Fruit fly (Drosophila melanogaster): ENCODE measurements around the gene CG34309.

CG34309 gene

DNA sequence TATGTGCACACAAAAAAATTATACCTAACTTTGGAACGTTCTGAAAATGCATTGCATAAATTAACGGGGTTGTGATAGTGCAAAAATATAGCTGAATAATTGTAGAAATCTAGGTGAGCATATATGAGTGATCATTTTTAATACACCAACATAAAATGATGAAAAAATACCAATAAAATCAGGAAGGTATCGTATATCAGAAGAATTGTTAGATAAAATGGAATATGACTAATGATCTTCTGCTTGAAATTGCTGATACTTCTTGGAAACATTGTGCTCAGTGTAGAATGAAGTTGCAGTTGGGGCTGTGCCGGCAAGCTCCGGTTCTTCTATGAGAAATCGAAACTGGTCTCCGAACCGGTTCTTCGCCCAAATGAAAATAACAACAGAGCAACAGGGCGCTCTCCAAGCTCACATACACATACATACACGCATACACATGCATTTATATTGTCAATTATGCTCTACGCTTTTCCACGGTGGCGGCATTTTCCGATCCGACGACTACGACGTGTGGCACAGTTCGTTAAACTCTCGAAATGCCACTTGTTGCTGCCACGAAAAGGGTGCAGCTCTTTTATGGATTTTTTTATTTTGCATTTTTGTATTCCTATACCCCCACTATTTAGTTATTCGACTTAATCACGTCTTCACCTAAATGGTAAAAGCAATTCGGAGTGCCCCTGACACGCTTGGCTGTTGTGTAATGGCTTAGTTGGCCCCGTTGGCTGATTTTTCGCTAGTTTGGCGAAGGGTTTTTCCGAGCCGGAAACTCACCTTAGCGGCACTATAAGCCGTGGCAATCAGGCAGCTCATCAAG lies 28.7 kb downstream of the CG34309 start (continued):
- TF ChIP-seq Blimp-1 (GFP tag; optimal IDR thresholded peaks at IDR 0.05) (peak; percentile 91), CG8632 (GFP tag; optimal IDR thresholded peaks at IDR 0.05) (peak; percentile 96), CG16779 (tag; optimal IDR thresholded peaks at IDR 0.05) (peak; percentile 90), CG11902 (GFP tag; optimal IDR thresholded peaks at IDR 0.05) (peak; percentile 81), CG1621 (tag; optimal IDR thresholded peaks at IDR 0.05) (peak; percentile 91), CG10669 (GFP tag; optimal IDR thresholded peaks at IDR 0.05) (peak; percentile 94), CG32006 (GFP tag; optimal IDR thresholded peaks at IDR 0.05) (peak; percentile 97), Sox102F (GFP tag; optimal IDR thresholded peaks at IDR 0.05) (peak; percentile 95), lz (GFP tag; optimal IDR thresholded peaks at IDR 0.05) (peak; percentile 96), CG9139 (GFP tag; optimal IDR thresholded peaks at IDR 0.05) (peak; percentile 76), achi (GFP tag; optimal IDR thresholded peaks at IDR 0.05) (peak; percentile 93), Ets96B (tag; optimal IDR thresholded peaks at IDR 0.05) (peak; percentile 93), Lpt (GFP tag; optimal IDR thresholded peaks at IDR 0.05) (peak; percentile 80), salr (GFP tag; optimal IDR thresholded peaks at IDR 0.05) (peak; percentile 85 to 95), fd85E (GFP tag; optimal IDR thresholded peaks at IDR 0.05) (peak; percentile 74), dsx (GFP tag; optimal IDR thresholded peaks at IDR 0.05; ENCODE audit: poor library complexity, severe bottlenecking) (peak; percentile 92), CG4318 (GFP tag; optimal IDR thresholded peaks at IDR 0.05) (peak; percentile 91)

DNA sequence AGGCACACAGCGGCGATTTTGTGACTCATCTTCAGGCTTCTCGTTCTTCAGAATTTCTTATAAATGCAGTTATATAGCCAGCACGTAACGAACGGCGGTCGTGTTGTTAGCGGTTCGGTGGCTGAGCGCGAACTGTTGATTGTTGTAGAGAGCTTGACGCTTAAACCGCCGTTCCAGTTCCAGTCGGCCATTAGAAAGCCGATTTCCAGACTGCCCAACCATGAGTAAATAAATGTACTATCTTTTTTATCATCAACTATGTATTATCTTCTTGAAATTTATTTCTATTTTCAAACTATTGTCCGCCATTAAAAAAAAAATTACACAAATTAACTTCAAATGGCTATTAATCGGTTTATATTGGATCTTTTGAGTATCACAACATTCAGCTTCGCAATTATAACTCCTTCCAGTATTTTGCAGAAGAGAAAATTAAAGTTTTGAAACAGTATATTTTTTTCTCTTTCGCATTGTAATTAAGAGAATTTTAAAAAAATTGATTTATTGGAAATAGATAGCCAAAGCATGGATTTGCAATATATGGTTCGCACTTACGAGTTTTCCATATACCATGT lies 29.4 kb downstream of the CG34309 start, which contains the start of gene GILT1:
TSS of gene GILT1 (minus strand) at position 141 of the 575 bp plus-strand sequence.
- TF ChIP-seq CG3919 (GFP tag; optimal IDR thresholded peaks at IDR 0.05) (peak; percentile 24), CG6792 (GFP tag; optimal IDR thresholded peaks at IDR 0.05) (no peak), fd85E (GFP tag; optimal IDR thresholded peaks at IDR 0.05) (no peak), CG3032 (tag; optimal IDR thresholded peaks at IDR 0.05) (no peak), CG15336 (GFP tag; IDR thresholded peaks at IDR 0.05) (0 out of 2 replicates have a peak, but pooled peaks have one; percentile 7), CG32006 (GFP tag; optimal IDR thresholded peaks at IDR 0.05) (no peak), net (GFP tag; optimal IDR thresholded peaks at IDR 0.05) (no peak), vri (GFP tag; optimal IDR thresholded peaks at IDR 0.05) (peak; percentile 36), dsx (GFP tag; optimal IDR thresholded peaks at IDR 0.05; ENCODE audit: poor library complexity, severe bottlenecking) (no peak), CG6854 (GFP tag; optimal IDR thresholded peaks at IDR 0.05) (peak; percentile 44), Eip75B (GFP tag; optimal IDR thresholded peaks at IDR 0.05) (no peak), Sox102F (GFP tag; optimal IDR thresholded peaks at IDR 0.05) (no peak), esn (GFP tag; optimal IDR thresholded peaks at IDR 0.05) (peak; percentile 20), CG6163 (GFP tag; IDR thresholded peaks at IDR 0.05) (no peak), Hr38 (GFP tag; optimal IDR thresholded peaks at IDR 0.05) (no peak), Sox15 (GFP tag; optimal IDR thresholded peaks at IDR 0.05) (no peak), Smox (GFP tag; optimal IDR thresholded peaks at IDR 0.05) (peak; percentile 30), eg (GFP tag; IDR thresholded peaks at IDR 0.05) (peak; percentile 38; the same call in 2 of the 3 replicates), Eip78C (GFP tag) (no peak), fkh (GFP tag; optimal IDR thresholded peaks at IDR 0.05) (peak; percentile 11), Hr4 (GFP tag; optimal IDR thresholded peaks at IDR 0.05) (peak; percentile 27), CG8632 (GFP tag; optimal IDR thresholded peaks at IDR 0.05) (no peak)

DNA sequence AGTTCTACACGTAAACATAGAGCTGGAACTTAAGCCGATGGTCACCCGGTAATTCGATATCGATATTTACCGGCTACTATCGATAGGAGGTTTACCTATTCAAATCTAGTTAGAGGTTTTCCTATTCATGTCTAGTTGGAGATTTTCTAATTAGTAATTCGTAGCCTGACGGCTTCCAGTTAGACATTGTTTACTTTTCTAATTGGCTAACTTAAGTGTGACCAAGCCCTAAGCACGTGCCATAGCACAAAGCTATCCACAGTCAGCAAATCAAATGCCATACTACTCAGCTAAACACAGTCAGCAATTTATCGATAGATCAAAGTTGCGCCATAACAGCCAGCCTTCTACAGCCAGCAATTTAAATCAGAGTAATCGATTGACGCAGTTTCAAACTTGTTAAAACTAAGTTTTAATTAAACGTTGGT lies 30.6 kb downstream of the CG34309 start, which contains the start of gene Dpm3:
TSS of gene Dpm3 (minus strand) at position 20 of the 428 bp plus-strand sequence.
- TF ChIP-seq lz (GFP tag; optimal IDR thresholded peaks at IDR 0.05) (peak; percentile 3), Hr39 (GFP tag; optimal IDR thresholded peaks at IDR 0.05) (peak; percentile 13), CG8632 (GFP tag; optimal IDR thresholded peaks at IDR 0.05) (no peak), CG3919 (GFP tag; optimal IDR thresholded peaks at IDR 0.05) (no peak), fkh (GFP tag; optimal IDR thresholded peaks at IDR 0.05) (peak; percentile 98), Eip75B (GFP tag; optimal IDR thresholded peaks at IDR 0.05) (no peak), CG4318 (GFP tag; optimal IDR thresholded peaks at IDR 0.05) (no peak), CG3032 (tag; optimal IDR thresholded peaks at IDR 0.05) (peak; percentile 24), CG11902 (GFP tag; optimal IDR thresholded peaks at IDR 0.05) (no peak), CG6163 (GFP tag; IDR thresholded peaks at IDR 0.05) (no peak), Lpt (GFP tag; optimal IDR thresholded peaks at IDR 0.05) (no peak), CG15336 (GFP tag; IDR thresholded peaks at IDR 0.05) (no peak)

All from whole organism, prepupa.